Worm (Caenorhabditis elegans): ENCODE data around the gene Y39G8B.5.
A peak's percentile ranks its signal among the peaks of the same experiment; 100 is the strongest.

The Y39G8B.5 gene

ce11 chrII:13976161-13976560 is 15.5 kb downstream of the Y39G8B.5 start, which contains the start of gene Y39G8B.2 (continued):
- TF ChIP-seq efl-3 (GFP tag; optimal IDR thresholded peaks at IDR 0.05), result no peak
- TF ChIP-seq ets-5 (GFP tag; IDR thresholded peaks at IDR 0.05), result no peak
- TF ChIP-seq lin-35 (GFP tag; optimal IDR thresholded peaks at IDR 0.05), result peak; percentile 90 to 92
- TF ChIP-seq blmp-1 (tag; optimal IDR thresholded peaks at IDR 0.05), result peak; percentile 59
- TF ChIP-seq pqm-1 (tag; optimal IDR thresholded peaks at IDR 0.05), result no peak
- TF ChIP-seq mef-2 (tag; optimal IDR thresholded peaks at IDR 0.05), result no peak
- TF ChIP-seq skn-1 (tag; optimal IDR thresholded peaks at IDR 0.05), result peak; percentile 86
- TF ChIP-seq C16A3.4 (tag; optimal IDR thresholded peaks at IDR 0.05), result peak; percentile 89
- TF ChIP-seq elt-2 (tag; optimal IDR thresholded peaks at IDR 0.05), result peak; percentile 37
- no peak for TF ChIP-seq ceh-90 (tag; optimal IDR thresholded peaks at IDR 0.05)
- peak; percentile 79 for TF ChIP-seq jun-1 (tag; optimal IDR thresholded peaks at IDR 0.05)
- no peak for TF ChIP-seq tlp-1 (tag; optimal IDR thresholded peaks at IDR 0.05)
- TF ChIP-seq aha-1 (tag; optimal IDR thresholded peaks at IDR 0.05), result peak; percentile 59
- TF ChIP-seq snu-23 (GFP tag; optimal IDR thresholded peaks at IDR 0.05), result peak; percentile 86
- TF ChIP-seq vab-15 (tag; optimal IDR thresholded peaks at IDR 0.05), result no peak
- TF ChIP-seq nhr-19 (GFP tag; conservative IDR thresholded peaks at IDR 0.05), result peak; percentile 83
- peak; percentile 23 for TF ChIP-seq zip-4 (GFP tag; optimal IDR thresholded peaks at IDR 0.05)
- TF ChIP-seq egl-13 (tag; optimal IDR thresholded peaks at IDR 0.05), result peak; percentile 58
- no peak for TF ChIP-seq sptf-1 (tag; optimal IDR thresholded peaks at IDR 0.05)
- TF ChIP-seq C04F5.9 (tag; optimal IDR thresholded peaks at IDR 0.05), result peak; percentile 45
- TF ChIP-seq grh-1 (GFP tag; IDR thresholded peaks at IDR 0.05), result peak; percentile 70
- TF ChIP-seq nhr-85 (tag), result peak; percentile 83
- no peak for TF ChIP-seq ama-1 (optimal IDR thresholded peaks at IDR 0.05)
- no peak for TF ChIP-seq ceh-63 (GFP tag; optimal IDR thresholded peaks at IDR 0.05)
- TF ChIP-seq nhr-90 (tag; optimal IDR thresholded peaks at IDR 0.05; ENCODE audit: poor library complexity), result peak; percentile 69
- TF ChIP-seq lsy-2 (tag; optimal IDR thresholded peaks at IDR 0.05), result peak; percentile 90 to 92
- TF ChIP-seq ces-1 (GFP tag; optimal IDR thresholded peaks at IDR 0.05), result no peak
- TF ChIP-seq Y116A8C.19 (tag; optimal IDR thresholded peaks at IDR 0.05; ENCODE audit: borderline replicate concordance), result no peak
- TF ChIP-seq efl-1 (optimal IDR thresholded peaks at IDR 0.05), result peak; percentile 89 to 91
- peak; percentile 86 to 98 for TF ChIP-seq efl-1 (GFP tag; optimal IDR thresholded peaks at IDR 0.05 in 1 of 2)
- no peak for TF ChIP-seq nhr-11 (tag; optimal IDR thresholded peaks at IDR 0.05)
- TF ChIP-seq unc-86 (tag; optimal IDR thresholded peaks at IDR 0.05), result peak; percentile 77
- no peak for TF ChIP-seq unc-30 (tag; optimal IDR thresholded peaks at IDR 0.05)
- peak; percentile 90 for TF ChIP-seq rnt-1 (tag; optimal IDR thresholded peaks at IDR 0.05)
- TF ChIP-seq nhr-28 (tag; optimal IDR thresholded peaks at IDR 0.05), result no peak
- peak in 1 of 2 experiments; percentile 80 for TF ChIP-seq mdl-1 (tag; optimal IDR thresholded peaks at IDR 0.05)
- TF ChIP-seq zag-1 (tag; optimal IDR thresholded peaks at IDR 0.05), result no peak
- peak; percentile 30 for TF ChIP-seq ztf-4 (tag; optimal IDR thresholded peaks at IDR 0.05)
- TF ChIP-seq ceh-8 (GFP tag; optimal IDR thresholded peaks at IDR 0.05), result no peak
- peak; percentile 57 for TF ChIP-seq pax-3 (tag; optimal IDR thresholded peaks at IDR 0.05)
- TF ChIP-seq tbx-2 (tag; optimal IDR thresholded peaks at IDR 0.05), result peak; percentile 77
- TF ChIP-seq isw-1 (GFP tag; IDR thresholded peaks at IDR 0.05), result peak; percentile 80
- peak; percentile 87 for TF ChIP-seq lin-13 (GFP tag; optimal IDR thresholded peaks at IDR 0.05)
- no peak for TF ChIP-seq fkh-4 (tag; optimal IDR thresholded peaks at IDR 0.05; ENCODE audit: borderline replicate concordance)
- TF ChIP-seq nhr-77 (tag; optimal IDR thresholded peaks at IDR 0.05), result peak; percentile 93
- TF ChIP-seq nhr-237 (tag; optimal IDR thresholded peaks at IDR 0.05), result peak; percentile 51
- TF ChIP-seq sox-4 (tag; optimal IDR thresholded peaks at IDR 0.05), result no peak
- TF ChIP-seq hlh-17 (GFP tag; optimal IDR thresholded peaks at IDR 0.05; ENCODE audit: borderline replicate concordance), result no peak
- TF ChIP-seq alr-1 (tag; optimal IDR thresholded peaks at IDR 0.05; ENCODE audit: borderline replicate concordance), result no peak
- TF ChIP-seq unc-130 (tag; optimal IDR thresholded peaks at IDR 0.05), result peak; percentile 71
- no peak for TF ChIP-seq C34B4.2 (tag; optimal IDR thresholded peaks at IDR 0.05)
- no peak for TF ChIP-seq lin-39 (tag; optimal IDR thresholded peaks at IDR 0.05)
- TF ChIP-seq dsc-1 (tag; optimal IDR thresholded peaks at IDR 0.05), result peak; percentile 67
- TF ChIP-seq sup-37 (GFP tag; optimal IDR thresholded peaks at IDR 0.05), result no peak
- no peak for TF ChIP-seq nhr-12 (tag; optimal IDR thresholded peaks at IDR 0.05)

Data from whole organism, L1 larva.